Fruit fly (Drosophila melanogaster): ENCODE measurements around the gene ps.

ps gene

dm6 chr3R:9501489-9502415 lies 84.0 kb downstream of the ps start:
- peak; percentile 52 for TF ChIP-seq Eip78C (GFP tag)
- TF ChIP-seq fkh (GFP tag; optimal IDR thresholded peaks at IDR 0.05) = peak; percentile 43
- peak; percentile 68 for TF ChIP-seq dsx (GFP tag; optimal IDR thresholded peaks at IDR 0.05; ENCODE audit: poor library complexity, severe bottlenecking)
- no peak for TF ChIP-seq CG10669 (GFP tag; optimal IDR thresholded peaks at IDR 0.05)
- no peak for TF ChIP-seq salr (GFP tag; optimal IDR thresholded peaks at IDR 0.05)
- no peak for TF ChIP-seq Lpt (GFP tag; optimal IDR thresholded peaks at IDR 0.05)
- no peak for TF ChIP-seq CG8319 (GFP tag; optimal IDR thresholded peaks at IDR 0.05)
- TF ChIP-seq svp (GFP tag) = peak; percentile 82
- peak in 1 of 2 experiments; percentile 16 for TF ChIP-seq ss (GFP tag; optimal IDR thresholded peaks at IDR 0.05)

- TF ChIP-seq spab (GFP tag; optimal IDR thresholded peaks at IDR 0.05) (no peak), Hr4 (GFP tag; optimal IDR thresholded peaks at IDR 0.05) (no peak), Hr38 (GFP tag; optimal IDR thresholded peaks at IDR 0.05) (no peak), CG11902 (GFP tag; optimal IDR thresholded peaks at IDR 0.05) (no peak), Ets96B (tag; optimal IDR thresholded peaks at IDR 0.05) (peak; percentile 10), Eip78C (GFP tag) (peak; percentile 81), salr (GFP tag; optimal IDR thresholded peaks at IDR 0.05) (no peak), Lpt (GFP tag; optimal IDR thresholded peaks at IDR 0.05) (peak; percentile 28), Eip75B (GFP tag; optimal IDR thresholded peaks at IDR 0.05) (peak; percentile 40), Blimp-1 (GFP tag; optimal IDR thresholded peaks at IDR 0.05) (no peak), vri (GFP tag; optimal IDR thresholded peaks at IDR 0.05) (peak; percentile 83), fd59A (GFP tag; optimal IDR thresholded peaks at IDR 0.05) (no peak), Sox102F (GFP tag; optimal IDR thresholded peaks at IDR 0.05) (no peak), CG4318 (GFP tag; optimal IDR thresholded peaks at IDR 0.05) (no peak), topi (GFP tag; optimal IDR thresholded peaks at IDR 0.05) (no peak), Smox (GFP tag; optimal IDR thresholded peaks at IDR 0.05) (no peak), fkh (GFP tag; optimal IDR thresholded peaks at IDR 0.05) (peak; percentile 37), CG16779 (tag; optimal IDR thresholded peaks at IDR 0.05) (no peak), achi (GFP tag; optimal IDR thresholded peaks at IDR 0.05) (no peak), CG8632 (GFP tag; optimal IDR thresholded peaks at IDR 0.05) (no peak), Eip93F (GFP tag; optimal IDR thresholded peaks at IDR 0.05) (peak; percentile 29), net (GFP tag; optimal IDR thresholded peaks at IDR 0.05) (peak; percentile 59), Sox15 (GFP tag; optimal IDR thresholded peaks at IDR 0.05) (no peak), Sox14 (GFP tag; optimal IDR thresholded peaks at IDR 0.05) (peak; percentile 28), CG3032 (tag; optimal IDR thresholded peaks at IDR 0.05) (peak; percentile 11), pdm3 (GFP tag; optimal IDR thresholded peaks at IDR 0.05) (no peak), CG6854 (GFP tag; optimal IDR thresholded peaks at IDR 0.05) (peak; percentile 62), CG9139 (GFP tag; optimal IDR thresholded peaks at IDR 0.05) (no peak), CG6163 (GFP tag; IDR thresholded peaks at IDR 0.05) (peak; percentile 70), CG11294 (GFP tag; IDR thresholded peaks at IDR 0.05) (no peak), CG10669 (GFP tag; optimal IDR thresholded peaks at IDR 0.05) (no peak), CG8119 (GFP tag; IDR thresholded peaks at IDR 0.05) (peak; percentile 43; the same call in 2 of the 3 replicates), CG1621 (tag; optimal IDR thresholded peaks at IDR 0.05) (peak; percentile 25), Hr39 (GFP tag; optimal IDR thresholded peaks at IDR 0.05) (no peak), CG6792 (GFP tag; optimal IDR thresholded peaks at IDR 0.05) (no peak), esn (GFP tag; optimal IDR thresholded peaks at IDR 0.05) (peak; percentile 47), Met (GFP tag; optimal IDR thresholded peaks at IDR 0.05) (no peak), dsx (GFP tag; optimal IDR thresholded peaks at IDR 0.05; ENCODE audit: poor library complexity, severe bottlenecking) (peak; percentile 90), Gug (GFP tag; IDR thresholded peaks at IDR 0.05) (no peak), cyc (GFP tag; optimal IDR thresholded peaks at IDR 0.05) (no peak), svp (GFP tag) (no peak), lz (GFP tag; optimal IDR thresholded peaks at IDR 0.05) (no peak), fd85E (GFP tag; optimal IDR thresholded peaks at IDR 0.05) (no peak), acj6 (GFP tag; optimal IDR thresholded peaks at IDR 0.05) (no peak), CG6276 (GFP tag; optimal IDR thresholded peaks at IDR 0.05) (no peak), CG34406 (GFP tag; optimal IDR thresholded peaks at IDR 0.05) (no peak)
Measured at dm6 chr3R:9502416-9502763, 84.7 kb downstream of the ps start, which contains the start of gene RhoL. Gene RhoL, minus strand, starts transcription at chr3R:9502581.

Data from whole organism, prepupa.